Fruit fly (Drosophila melanogaster) whole organism, embryonic: ENCODE data around the gene Cep97.

Experiments
- B-H1 ChIP-seq: fragments of 200-800 bp; sonication (Bioruptor generic); IDR thresholded peaks from 3 replicates; pipeline ENCODE4 v1.3.6; 2022; ENCODE audit warnings: missing biosample characterization, missing genetic modification characterization
- Bteb2 ChIP-seq: fragments of 200-800 bp; sonication (Bioruptor generic); optimal IDR thresholded peaks from 2 replicates; lab custom pipeline; 2016; ENCODE audit warnings: missing biosample characterization, missing genetic modification characterization
- CG11696 ChIP-seq: fragments of 200-800 bp; sonication (Bioruptor generic); IDR thresholded peaks from 2 replicates; pipeline ENCODE4 v1.3.6; 2022; ENCODE audit warnings: missing biosample characterization, missing genetic modification characterization
- CG15269 ChIP-seq: fragments of 200-800 bp; sonication (Bioruptor generic); optimal IDR thresholded peaks from 2 replicates; lab custom pipeline; 2018; ENCODE audit warnings: missing biosample characterization, mild to moderate bottlenecking, missing genetic modification characterization, moderate library complexity
- CG17361 ChIP-seq: fragments of 200-800 bp; sonication (Bioruptor generic); IDR thresholded peaks from 3 replicates; pipeline ENCODE4 v1.3.6; 2022; ENCODE audit warnings: missing biosample characterization, missing genetic modification characterization
- CG17829 ChIP-seq: fragments of 200-800 bp; optimal IDR thresholded peaks from 2 replicates; lab custom pipeline; 2019; ENCODE audit warnings: missing biosample characterization, mild to moderate bottlenecking, missing genetic modification characterization, moderate library complexity
- CG30431 ChIP-seq: fragments of 200-800 bp; sonication (Bioruptor generic); optimal IDR thresholded peaks from 2 replicates; lab custom pipeline; 2017; ENCODE audit warnings: missing biosample characterization, missing genetic modification characterization
- CG3065 ChIP-seq: fragments of 200-800 bp; sonication (Bioruptor generic); optimal IDR thresholded peaks from 2 replicates; lab custom pipeline; 2016; ENCODE audit warnings: missing biosample characterization, missing genetic modification characterization
- CG32767 ChIP-seq: fragments of 200-800 bp; sonication (Bioruptor generic); IDR thresholded peaks from 2 replicates; pipeline ENCODE4 v1.3.6; 2022; ENCODE audit warnings: missing biosample characterization, missing genetic modification characterization
- CG42726 ChIP-seq: fragments of 200-800 bp; sonication (Bioruptor generic); IDR thresholded peaks from 2 replicates; pipeline ENCODE4 v1.3.6; 2022; ENCODE audit warnings: missing biosample characterization, missing genetic modification characterization; ENCODE audit not compliant: partially characterized antibody
- CG4617 ChIP-seq: fragments of 200-800 bp; sonication (Bioruptor generic); optimal IDR thresholded peaks from 3 replicates; lab custom pipeline; 2016; ENCODE audit warnings: missing biosample characterization, missing genetic modification characterization, borderline replicate concordance
- CG5245 ChIP-seq: fragments of 200-800 bp; sonication (Bioruptor generic); optimal IDR thresholded peaks from 3 replicates; lab custom pipeline; 2016; ENCODE audit warnings: missing biosample characterization, missing genetic modification characterization
- CG6813 ChIP-seq: fragments of 200-800 bp; sonication (Bioruptor generic); optimal IDR thresholded peaks from 2 replicates; lab custom pipeline; 2017; ENCODE audit warnings: missing biosample characterization, missing genetic modification characterization, mild to moderate bottlenecking, moderate library complexity, missing genetic modification reagents
- CG7271 ChIP-seq: fragments of 200-800 bp; sonication (Bioruptor generic); optimal IDR thresholded peaks from 2 replicates; lab custom pipeline; 2018; ENCODE audit warnings: missing biosample characterization, mild to moderate bottlenecking, missing genetic modification characterization, moderate library complexity
- CG7357 ChIP-seq: fragments of 200-800 bp; sonication (Bioruptor generic); IDR thresholded peaks from 3 replicates; pipeline ENCODE4 v1.3.6; 2022; ENCODE audit warnings: missing biosample characterization, missing genetic modification characterization
- CG7928 ChIP-seq: fragments of 200-800 bp; sonication (Bioruptor generic); optimal IDR thresholded peaks from 2 replicates; lab custom pipeline; 2017; ENCODE audit warnings: missing biosample characterization, mild to moderate bottlenecking, missing genetic modification characterization
- CG9609 ChIP-seq: fragments of 200-800 bp; sonication (Bioruptor generic); optimal IDR thresholded peaks from 3 replicates; lab custom pipeline; 2016; ENCODE audit warnings: missing biosample characterization, missing genetic modification characterization
- D19B ChIP-seq: fragments of 200-800 bp; sonication (Bioruptor generic); optimal IDR thresholded peaks from 2 replicates; lab custom pipeline; 2017; ENCODE audit warnings: missing biosample characterization, mild to moderate bottlenecking, missing genetic modification characterization
- Dek ChIP-seq: fragments of 200-800 bp; sonication (Bioruptor generic); optimal IDR thresholded peaks from 3 replicates; lab custom pipeline; 2019; ENCODE audit warnings: missing biosample characterization, mild to moderate bottlenecking, missing genetic modification characterization, moderate library complexity
- Doc2 ChIP-seq: fragments of 200-800 bp; sonication (Bioruptor generic); IDR thresholded peaks from 2 replicates; pipeline ENCODE4 v1.3.6; 2022; ENCODE audit warnings: missing biosample characterization, missing genetic modification characterization
- Fer1 ChIP-seq: fragments of 200-800 bp; sonication (Bioruptor generic); optimal IDR thresholded peaks from 2 replicates; lab custom pipeline; 2017; ENCODE audit warnings: missing biosample characterization, mild to moderate bottlenecking, missing genetic modification characterization
- HHEX ChIP-seq: fragments of 200-800 bp; sonication (Bioruptor generic); optimal IDR thresholded peaks from 3 replicates; lab custom pipeline; 2017; ENCODE audit warnings: missing biosample characterization, mild to moderate bottlenecking, missing genetic modification characterization, missing genetic modification reagents
- Hr39 ChIP-seq: fragments of >200 bp; optimal IDR thresholded peaks from 2 replicates; lab custom pipeline; 2017
- Hsf ChIP-seq: fragments of 200-800 bp; sonication (Bioruptor generic); optimal IDR thresholded peaks from 3 replicates; lab custom pipeline; 2016; ENCODE audit warnings: missing biosample characterization, missing genetic modification characterization
- Kr ChIP-seq: fragments of 200-800 bp; sonication (Bioruptor generic); optimal IDR thresholded peaks from 2 replicates; lab custom pipeline; 2017; ENCODE audit warnings: missing biosample characterization, mild to moderate bottlenecking, missing genetic modification characterization
- Pdp1 ChIP-seq, 2 experiments: fragments of 200-800 bp; sonication (Bioruptor generic); optimal IDR thresholded peaks; 3 replicates each; lab custom pipeline; 2016; ENCODE audit warnings: missing biosample characterization in 2 of 2, missing genetic modification characterization in 2 of 2, mild to moderate bottlenecking in 1 of 2, moderate library complexity in 1 of 2
- Ravus ChIP-seq: fragments of 200-800 bp; sonication (Bioruptor generic); IDR thresholded peaks from 2 replicates; pipeline ENCODE4 v1.3.6; 2022; ENCODE audit warnings: missing biosample characterization, missing genetic modification characterization
- Scr ChIP-seq: fragments of 200-800 bp; sonication (Bioruptor generic); IDR thresholded peaks from 2 replicates; pipeline ENCODE4 v1.3.6; 2022; ENCODE audit warnings: missing biosample characterization, missing genetic modification characterization; ENCODE audit not compliant: partially characterized antibody
- Side ChIP-seq: fragments of 200-800 bp; sonication (Bioruptor generic); optimal IDR thresholded peaks from 2 replicates; lab custom pipeline; 2016; ENCODE audit warnings: missing biosample characterization, missing genetic modification characterization
- Tbp ChIP-seq: fragments of >200 bp; optimal IDR thresholded peaks from 2 replicates; lab custom pipeline; 2018; ENCODE audit warnings: missing biosample characterization, missing genetic modification characterization
- YL-1 ChIP-seq: fragments of 200-800 bp; sonication (Bioruptor generic); optimal IDR thresholded peaks from 3 replicates; lab custom pipeline; 2017; ENCODE audit warnings: missing biosample characterization, mild to moderate bottlenecking, missing genetic modification characterization
- ato ChIP-seq: fragments of 200-800 bp; sonication (Bioruptor generic); IDR thresholded peaks from 2 replicates; pipeline ENCODE4 v1.3.6; 2022; ENCODE audit warnings: missing biosample characterization, missing genetic modification characterization; ENCODE audit not compliant: partially characterized antibody
- cas ChIP-seq: fragments of 200-800 bp; sonication (Bioruptor generic); IDR thresholded peaks from 2 replicates; pipeline ENCODE4 v1.3.6; 2022; ENCODE audit warnings: missing biosample characterization, missing genetic modification characterization
- cato ChIP-seq: fragments of 200-800 bp; sonication (Bioruptor generic); optimal IDR thresholded peaks from 2 replicates; lab custom pipeline; 2016; ENCODE audit warnings: missing biosample characterization, missing genetic modification characterization, borderline replicate concordance
- cwo ChIP-seq: fragments of 200-800 bp; sonication (Bioruptor generic); optimal IDR thresholded peaks from 3 replicates; lab custom pipeline; 2017; ENCODE audit warnings: missing biosample characterization, missing genetic modification characterization, mild to moderate bottlenecking, moderate library complexity, missing genetic modification reagents
- ems ChIP-seq: fragments of 200-800 bp; sonication (Bioruptor generic); optimal IDR thresholded peaks from 3 replicates; lab custom pipeline; 2016; ENCODE audit warnings: missing biosample characterization, missing genetic modification characterization
- eve ChIP-seq, 2 experiments: fragments of >200 bp; optimal IDR thresholded peaks; 2 replicates each; lab custom pipeline; 2017; ENCODE audit warnings: missing biosample characterization in 2 of 2, missing genetic modification characterization in 2 of 2
- ham ChIP-seq: fragments of 200-800 bp; sonication (Bioruptor generic); IDR thresholded peaks from 2 replicates; pipeline ENCODE4 v1.3.6; 2022; ENCODE audit warnings: missing biosample characterization, missing genetic modification characterization
- kah ChIP-seq: fragments of 200-800 bp; sonication (Bioruptor generic); optimal IDR thresholded peaks from 2 replicates; lab custom pipeline; 2018; ENCODE audit warnings: missing biosample characterization, mild to moderate bottlenecking, missing genetic modification characterization
- kni ChIP-seq: fragments of 200-800 bp; sonication (Bioruptor generic); optimal IDR thresholded peaks from 3 replicates; lab custom pipeline; 2017; ENCODE audit warnings: mild to moderate bottlenecking, missing biosample characterization, missing genetic modification reagents, missing genetic modification characterization
- luna ChIP-seq: fragments of 200-800 bp; sonication (Bioruptor generic); optimal IDR thresholded peaks from 2 replicates; lab custom pipeline; 2016; ENCODE audit warnings: missing biosample characterization, missing genetic modification characterization
- maf-S ChIP-seq: fragments of 200-800 bp; sonication (Bioruptor generic); optimal IDR thresholded peaks from 2 replicates; lab custom pipeline; 2016; ENCODE audit warnings: missing biosample characterization, missing genetic modification characterization
- mam ChIP-seq: fragments of 200-800 bp; sonication (Bioruptor generic); optimal IDR thresholded peaks from 3 replicates; lab custom pipeline; 2016; ENCODE audit warnings: missing biosample characterization, missing genetic modification characterization
- mld ChIP-seq: fragments of 200-800 bp; sonication (Bioruptor generic); IDR thresholded peaks from 3 replicates; pipeline ENCODE4 v1.3.6; 2022; ENCODE audit warnings: missing biosample characterization, missing genetic modification characterization; ENCODE audit not compliant: partially characterized antibody
- pfk ChIP-seq: fragments of 200-800 bp; sonication (Bioruptor generic); optimal IDR thresholded peaks from 2 replicates; lab custom pipeline; 2018; ENCODE audit warnings: missing biosample characterization, mild to moderate bottlenecking, missing genetic modification characterization, moderate library complexity
- phol ChIP-seq: fragments of 200-800 bp; sonication (Bioruptor generic); optimal IDR thresholded peaks from 3 replicates; lab custom pipeline; 2018; ENCODE audit warnings: missing biosample characterization, mild to moderate bottlenecking, missing genetic modification characterization, moderate library complexity
- psq ChIP-seq: fragments of 200-800 bp; sonication (Bioruptor generic); optimal IDR thresholded peaks from 2 replicates; lab custom pipeline; 2017; ENCODE audit warnings: missing biosample characterization, missing genetic modification characterization
- pzg ChIP-seq: fragments of 200-800 bp; sonication (Bioruptor generic); optimal IDR thresholded peaks from 3 replicates; lab custom pipeline; 2018; ENCODE audit warnings: missing biosample characterization, mild to moderate bottlenecking, missing genetic modification characterization, moderate library complexity
- sr ChIP-seq: fragments of 200-800 bp; sonication (Bioruptor generic); IDR thresholded peaks from 3 replicates; pipeline ENCODE4 v1.3.6; 2022; ENCODE audit warnings: missing biosample characterization, missing genetic modification characterization
- sug ChIP-seq: fragments of 200-800 bp; optimal IDR thresholded peaks from 2 replicates; lab custom pipeline; 2019; ENCODE audit warnings: missing biosample characterization, mild to moderate bottlenecking, missing genetic modification characterization, moderate library complexity
- toy ChIP-seq: fragments of 200-800 bp; sonication (Bioruptor generic); IDR thresholded peaks from 2 replicates; pipeline ENCODE4 v1.3.6; 2022; ENCODE audit warnings: missing biosample characterization, missing genetic modification characterization
- unpg ChIP-seq: fragments of 200-800 bp; sonication (Bioruptor generic); optimal IDR thresholded peaks from 3 replicates; lab custom pipeline; 2018; ENCODE audit warnings: missing biosample characterization, mild to moderate bottlenecking, missing genetic modification characterization, moderate library complexity

Gene Cep97

dm6 chr2L:3852120-3852519 is 15.4 kb upstream of the Cep97 start (continued):
- TF ChIP-seq CG7357 (GFP tag; lab: Robert Waterston, UW) (no peak), toy (GFP tag; lab: Robert Waterston, UW) (no peak), cas (GFP tag; lab: Robert Waterston, UW) (no peak), ems (GFP tag; lab: Kevin White, UChicago) (no peak), Kr (no peak), CG11696 (no peak), Fer1 (GFP tag; lab: Kevin White, UChicago) (no peak), Hr39 (lab: Kevin White, UChicago) (no peak), CG30431 (GFP tag; lab: Kevin White, UChicago) (peak; percentile 35), CG9609 (GFP tag; lab: Kevin White, UChicago) (no peak), ham (no peak), mld (no peak), CG17829 (peak; percentile 68), CG3065 (GFP tag; lab: Kevin White, UChicago) (no peak), kni (GFP tag; lab: Kevin White, UChicago) (no peak), CG7271 (tag; lab: Kevin White, UChicago) (no peak), unpg (peak; percentile 59), CG42726 (GFP tag; lab: Robert Waterston, UW) (no peak), B-H1 (GFP tag; lab: Robert Waterston, UW) (no peak), Scr (GFP tag; lab: Robert Waterston, UW) (no peak), pzg (GFP tag; lab: Kevin White, UChicago) (no peak), phol (tag; lab: Kevin White, UChicago) (peak; percentile 65), CG15269 (tag; lab: Kevin White, UChicago) (no peak), sr (GFP tag; lab: Robert Waterston, UW) (no peak), YL-1 (GFP tag; lab: Kevin White, UChicago) (no peak), Tbp (no peak), CG5245 (GFP tag; lab: Kevin White, UChicago) (peak; percentile 51), CG32767 (GFP tag; lab: Robert Waterston, UW) (no peak), Hsf (GFP tag; lab: Kevin White, UChicago) (peak; percentile 34), Side (GFP tag; lab: Kevin White, UChicago) (peak; percentile 45), kah (GFP tag; lab: Kevin White, UChicago) (no peak), ato (GFP tag; lab: Robert Waterston, UW) (no peak), CG6813 (GFP tag; lab: Kevin White, UChicago) (no peak), mam (GFP tag; lab: Kevin White, UChicago) (no peak), psq (no peak), eve (GFP tag; optimal IDR thresholded peaks at IDR 0.05; lab: Kevin White, UChicago) (peak in 1 of 2 experiments; percentile 40), cato (no peak), sug (no peak), D19B (GFP tag; lab: Kevin White, UChicago) (no peak), CG17361 (GFP tag; lab: Robert Waterston, UW) (0 out of 3 replicates have a peak, but pooled peaks have one; percentile 45), pfk (GFP tag; lab: Kevin White, UChicago) (no peak), Bteb2 (no peak), luna (GFP tag; lab: Kevin White, UChicago) (no peak), CG4617 (GFP tag; lab: Kevin White, UChicago) (no peak), Doc2 (GFP tag; lab: Robert Waterston, UW) (no peak), Pdp1 (GFP tag; optimal IDR thresholded peaks at IDR 0.05; lab: Kevin White, UChicago) (peak in 1 of 2 experiments; percentile 25), Ravus (GFP tag; lab: Robert Waterston, UW) (no peak), CG7928 (GFP tag; lab: Kevin White, UChicago) (no peak), maf-S (no peak), Dek (no peak), HHEX (GFP tag; lab: Kevin White, UChicago) (no peak), cwo (no peak)
